Worm (Caenorhabditis elegans): ENCODE results near the gene slc-25A21.

ce11 chrX:16159359-16159758 is 30.3 kb upstream of the slc-25A21 start:
- TF ChIP-seq flt-1 (GFP tag; IDR thresholded peaks at IDR 0.05) (no peak), aly-1 (tag; optimal IDR thresholded peaks at IDR 0.05) (no peak), B0310.2 (tag; optimal IDR thresholded peaks at IDR 0.05) (no peak), sea-1 (GFP tag; conservative IDR thresholded peaks at IDR 0.05) (no peak), ama-1 (optimal IDR thresholded peaks at IDR 0.05) (no peak), hmbx-1 (tag; optimal IDR thresholded peaks at IDR 0.05) (no peak), pes-1 (GFP tag; IDR thresholded peaks at IDR 0.05) (no peak), tbx-11 (GFP tag; IDR thresholded peaks at IDR 0.05) (no peak), ceh-13 (GFP tag; optimal IDR thresholded peaks at IDR 0.05) (no peak), ets-7 (tag; optimal IDR thresholded peaks at IDR 0.05) (no peak), tra-4 (tag; optimal IDR thresholded peaks at IDR 0.05) (no peak), hnd-1 (tag; optimal IDR thresholded peaks at IDR 0.05) (no peak), F13C5.2 (tag; optimal IDR thresholded peaks at IDR 0.05) (no peak)

Measured in whole organism, early embryonic.